Worm (Caenorhabditis elegans) whole organism, young adult: ENCODE measurements around the gene hlh-30.

ENCODE experiments used
- B0336.3 ChIP-seq: fragments of 200-800 bp; sonication (Bioruptor generic); IDR thresholded peaks from 2 replicates; pipeline ENCODE4 v1.3.6; 2022; ENCODE audit warnings: missing genetic modification characterization, missing compliant biosample characterization
- C17E4.6 ChIP-seq: fragments of 200-800 bp; sonication (Bioruptor generic); IDR thresholded peaks from 2 replicates; pipeline ENCODE4 v1.3.6; 2022; ENCODE audit warnings: missing genetic modification reagents, missing genetic modification characterization, missing compliant biosample characterization
- D2030.7 ChIP-seq: fragments of 200-800 bp; sonication (Bioruptor generic); IDR thresholded peaks from 2 replicates; pipeline ENCODE4 v1.3.6; 2022; ENCODE audit warnings: missing genetic modification reagents, missing genetic modification characterization, missing compliant biosample characterization
- F22D6.2 ChIP-seq: sonication (generic microtip); optimal IDR thresholded peaks from 2 replicates; lab custom pipeline; 2016; ENCODE audit warnings: mild to moderate bottlenecking, missing genetic modification characterization, missing compliant biosample characterization
- F39B2.1 ChIP-seq: fragments of 200-800 bp; sonication (Bioruptor generic); IDR thresholded peaks from 2 replicates; pipeline ENCODE4 v1.3.6; 2022; ENCODE audit warnings: missing genetic modification reagents, missing genetic modification characterization, missing compliant biosample characterization
- F49E8.2 ChIP-seq: sonication (generic microtip); optimal IDR thresholded peaks from 3 replicates; lab custom pipeline; 2017; ENCODE audit warnings: missing genetic modification characterization, mild to moderate bottlenecking, missing compliant biosample characterization, antibody characterized with exemption, moderate library complexity; ENCODE audit not compliant: insufficient read depth
- F52B5.7 ChIP-seq: sonication (generic microtip); optimal IDR thresholded peaks from 2 replicates; lab custom pipeline; 2016; ENCODE audit warnings: mild to moderate bottlenecking, missing genetic modification characterization, missing compliant biosample characterization
- F57A8.1 ChIP-seq: fragments of 200-800 bp; sonication (Bioruptor generic); optimal IDR thresholded peaks from 2 replicates; lab custom pipeline; 2018; ENCODE audit warnings: mild to moderate bottlenecking, missing genetic modification characterization, moderate library complexity, missing compliant biosample characterization
- K11D2.4 ChIP-seq: fragments of 200-800 bp; sonication (Bioruptor generic); IDR thresholded peaks from 2 replicates; pipeline ENCODE4 v1.3.6; 2022; ENCODE audit warnings: missing genetic modification reagents, missing genetic modification characterization, missing compliant biosample characterization
- K12H6.12 ChIP-seq: fragments of 200-800 bp; sonication (Bioruptor generic); optimal IDR thresholded peaks from 2 replicates; lab custom pipeline; 2018; ENCODE audit warnings: mild to moderate bottlenecking, missing genetic modification characterization, missing compliant biosample characterization
- T26A5.8 ChIP-seq: sonication (generic microtip); optimal IDR thresholded peaks from 2 replicates; lab custom pipeline; 2016; ENCODE audit warnings: missing genetic modification characterization, missing compliant biosample characterization
- Y53G8AR.9 ChIP-seq: fragments of 200-800 bp; sonication (Bioruptor generic); conservative IDR thresholded peaks from 2 replicates; pipeline ENCODE4 v1.3.6; 2022; ENCODE audit warnings: missing genetic modification reagents, missing genetic modification characterization, missing compliant biosample characterization
- Y56A3A.18 ChIP-seq: fragments of 200-800 bp; sonication (Bioruptor generic); IDR thresholded peaks from 2 replicates; pipeline ENCODE4 v1.3.6; 2022; ENCODE audit warnings: missing genetic modification reagents, missing genetic modification characterization, missing compliant biosample characterization
- Y95B8A.8 ChIP-seq: fragments of 200-800 bp; sonication (Bioruptor generic); IDR thresholded peaks from 2 replicates; pipeline ENCODE4 v1.3.6; 2022; ENCODE audit warnings: missing genetic modification reagents, missing genetic modification characterization, missing compliant biosample characterization
- akir-1 ChIP-seq: fragments of 200-800 bp; sonication (Bioruptor generic); optimal IDR thresholded peaks from 2 replicates; lab custom pipeline; 2018; ENCODE audit warnings: mild to moderate bottlenecking, missing genetic modification characterization, moderate library complexity, missing compliant biosample characterization
- athp-1 ChIP-seq: sonication (generic microtip); optimal IDR thresholded peaks from 2 replicates; lab custom pipeline; 2017; ENCODE audit warnings: mild to moderate bottlenecking, missing genetic modification characterization, missing compliant biosample characterization
- attf-5 ChIP-seq: fragments of 200-800 bp; sonication (Bioruptor generic); optimal IDR thresholded peaks from 2 replicates; lab custom pipeline; 2018; ENCODE audit warnings: mild to moderate bottlenecking, missing genetic modification characterization, missing compliant biosample characterization
- ccch-3 ChIP-seq: fragments of 200-800 bp; sonication (Bioruptor generic); optimal IDR thresholded peaks from 2 replicates; lab custom pipeline; 2018; ENCODE audit warnings: mild to moderate bottlenecking, missing genetic modification characterization, missing compliant biosample characterization
- ceh-58 ChIP-seq: fragments of 200-800 bp; sonication (Bioruptor generic); IDR thresholded peaks from 2 replicates; pipeline ENCODE4 v1.3.6; 2022; ENCODE audit warnings: missing genetic modification characterization, missing compliant biosample characterization
- ceh-79 ChIP-seq: sonication (generic microtip); optimal IDR thresholded peaks from 2 replicates; lab custom pipeline; 2017; ENCODE audit warnings: mild to moderate bottlenecking, missing genetic modification characterization, missing compliant biosample characterization
- chd-7 ChIP-seq: sonication (generic microtip); optimal IDR thresholded peaks from 2 replicates; lab custom pipeline; 2016; ENCODE audit warnings: mild to moderate bottlenecking, missing genetic modification characterization, moderate library complexity, missing compliant biosample characterization
- dox-1 ChIP-seq: fragments of 200-800 bp; sonication (Bioruptor generic); IDR thresholded peaks from 2 replicates; pipeline ENCODE4 v1.3.6; 2022; ENCODE audit warnings: missing genetic modification reagents, missing genetic modification characterization, missing compliant biosample characterization
- egl-18 ChIP-seq: fragments of 200-800 bp; sonication (Bioruptor generic); IDR thresholded peaks from 2 replicates; pipeline ENCODE4 v1.3.6; 2022; ENCODE audit warnings: missing genetic modification reagents, missing genetic modification characterization, missing compliant biosample characterization
- egl-44 ChIP-seq: fragments of 200-800 bp; sonication (Bioruptor generic); IDR thresholded peaks from 2 replicates; pipeline ENCODE4 v1.3.6; 2022; ENCODE audit warnings: missing genetic modification reagents, missing genetic modification characterization, missing compliant biosample characterization
- ets-4 ChIP-seq: fragments of 200-800 bp; sonication (Bioruptor generic); optimal IDR thresholded peaks from 2 replicates; lab custom pipeline; 2018; ENCODE audit warnings: mild to moderate bottlenecking, missing genetic modification characterization, missing compliant biosample characterization
- fkh-3 ChIP-seq: sonication (generic microtip); optimal IDR thresholded peaks from 2 replicates; lab custom pipeline; 2016; ENCODE audit warnings: mild to moderate bottlenecking, missing genetic modification characterization, missing compliant biosample characterization
- hmg-20 ChIP-seq: fragments of 200-800 bp; sonication (Bioruptor generic); IDR thresholded peaks from 2 replicates; pipeline ENCODE4 v1.3.6; 2022; ENCODE audit warnings: missing genetic modification reagents, missing genetic modification characterization, missing compliant biosample characterization
- hsf-1 ChIP-seq: fragments of 200-800 bp; sonication (Bioruptor generic); IDR thresholded peaks from 2 replicates; pipeline ENCODE4 v1.3.6; 2022; ENCODE audit warnings: missing genetic modification reagents, missing genetic modification characterization, missing compliant biosample characterization
- lag-1 ChIP-seq: fragments of 200-800 bp; sonication (Bioruptor generic); IDR thresholded peaks from 2 replicates; pipeline ENCODE4 v1.3.6; 2022; ENCODE audit warnings: missing genetic modification reagents, missing genetic modification characterization, missing compliant biosample characterization
- let-607 ChIP-seq, 2 experiments: fragments of 200-800 bp in 1 of 2; sonication (Bioruptor generic) in 1 of 2; sonication (generic microtip) in 1 of 2; optimal IDR thresholded peaks; 2 replicates each; lab custom pipeline; 2016 to 2018; ENCODE audit warnings: mild to moderate bottlenecking in 2 of 2, missing compliant biosample characterization in 2 of 2, missing genetic modification characterization in 2 of 2, moderate library complexity in 2 of 2, missing genotype in 1 of 2
- lsl-1 ChIP-seq: fragments of 200-800 bp; sonication (Bioruptor generic); optimal IDR thresholded peaks from 2 replicates; lab custom pipeline; 2018; ENCODE audit warnings: mild to moderate bottlenecking, missing genetic modification characterization, moderate library complexity, missing compliant biosample characterization
- madf-8 ChIP-seq: fragments of 200-800 bp; sonication (Bioruptor generic); conservative IDR thresholded peaks from 2 replicates; pipeline ENCODE4 v1.3.6; 2022; ENCODE audit warnings: missing genetic modification reagents, missing genetic modification characterization, missing compliant biosample characterization
- mes-4 ChIP-seq: sonication (generic microtip); optimal IDR thresholded peaks from 2 replicates; lab custom pipeline; 2016; ENCODE audit warnings: missing genotype, missing genetic modification characterization, missing compliant biosample characterization
- mxl-1 ChIP-seq: sonication (generic microtip); optimal IDR thresholded peaks from 2 replicates; lab custom pipeline; 2016; ENCODE audit warnings: missing genetic modification characterization, missing compliant biosample characterization
- nhr-120 ChIP-seq: fragments of 200-800 bp; sonication (Bioruptor generic); IDR thresholded peaks from 2 replicates; pipeline ENCODE4 v1.3.6; 2022; ENCODE audit warnings: missing genetic modification characterization, missing compliant biosample characterization
- nhr-179 ChIP-seq: sonication (generic microtip); optimal IDR thresholded peaks from 2 replicates; lab custom pipeline; 2016; ENCODE audit warnings: mild to moderate bottlenecking, missing genetic modification characterization, missing compliant biosample characterization
- nhr-27 ChIP-seq: fragments of 200-800 bp; sonication (Bioruptor generic); optimal IDR thresholded peaks from 2 replicates; lab custom pipeline; 2018; ENCODE audit warnings: mild to moderate bottlenecking, missing genetic modification characterization, moderate library complexity, missing compliant biosample characterization
- nhr-90 ChIP-seq: sonication (generic microtip); optimal IDR thresholded peaks from 2 replicates; lab custom pipeline; 2016; ENCODE audit warnings: missing genotype, mild to moderate bottlenecking, missing genetic modification characterization, missing compliant biosample characterization
- pbrm-1 ChIP-seq: fragments of 200-800 bp; sonication (Bioruptor generic); IDR thresholded peaks from 2 replicates; pipeline ENCODE4 v1.3.6; 2022; ENCODE audit warnings: missing genetic modification reagents, missing genetic modification characterization, missing compliant biosample characterization
- repo-1 ChIP-seq: sonication (generic microtip); optimal IDR thresholded peaks from 2 replicates; lab custom pipeline; 2017; ENCODE audit warnings: mild to moderate bottlenecking, missing genetic modification characterization, missing compliant biosample characterization
- sdz-38 ChIP-seq: sonication (generic microtip); optimal IDR thresholded peaks from 2 replicates; lab custom pipeline; 2016; ENCODE audit warnings: missing genotype, missing genetic modification characterization, missing compliant biosample characterization
- snpc-3.4 ChIP-seq: sonication (generic microtip); optimal IDR thresholded peaks from 2 replicates; lab custom pipeline; 2017; ENCODE audit warnings: missing genetic modification characterization, mild to moderate bottlenecking, missing compliant biosample characterization, antibody characterized with exemption, moderate library complexity, missing genotype, missing genetic modification reagents
- snpc-4 ChIP-seq, 5 experiments: fragments of 150-350 bp in 1 of 5; sonication (generic microtip) in 4 of 5; optimal IDR thresholded peaks; 2 replicates each; lab custom pipeline; 2014 to 2018; ENCODE audit warnings: missing genetic modification characterization in 5 of 5, missing biosample characterization in 3 of 5, antibody characterized with exemption in 2 of 5, mild to moderate bottlenecking in 2 of 5, missing compliant biosample characterization in 2 of 5, missing genotype in 2 of 5, moderate library complexity in 2 of 5, missing genetic modification reagents in 1 of 5
- sptf-2 ChIP-seq: fragments of 200-800 bp; sonication (Bioruptor generic); optimal IDR thresholded peaks from 2 replicates; lab custom pipeline; 2018; ENCODE audit warnings: mild to moderate bottlenecking, missing genetic modification characterization, missing compliant biosample characterization
- tlf-1 ChIP-seq: fragments of 200-800 bp; sonication (Bioruptor generic); optimal IDR thresholded peaks from 2 replicates; lab custom pipeline; 2018; ENCODE audit warnings: mild to moderate bottlenecking, missing genetic modification characterization, missing compliant biosample characterization
- unc-130 ChIP-seq: sonication (generic microtip); optimal IDR thresholded peaks from 2 replicates; lab custom pipeline; 2016; ENCODE audit warnings: missing genetic modification reagents, missing genetic modification characterization, missing compliant biosample characterization
- ztf-25 ChIP-seq: fragments of 200-800 bp; sonication (Bioruptor generic); IDR thresholded peaks from 2 replicates; pipeline ENCODE4 v1.3.6; 2022; ENCODE audit warnings: missing genetic modification reagents, missing genetic modification characterization, missing compliant biosample characterization
- ztf-6 ChIP-seq: fragments of 200-800 bp; sonication (Bioruptor generic); IDR thresholded peaks from 2 replicates; pipeline ENCODE4 v1.3.6; 2022; ENCODE audit warnings: missing genetic modification reagents, missing genetic modification characterization, missing compliant biosample characterization

hlh-30 gene

DNA sequence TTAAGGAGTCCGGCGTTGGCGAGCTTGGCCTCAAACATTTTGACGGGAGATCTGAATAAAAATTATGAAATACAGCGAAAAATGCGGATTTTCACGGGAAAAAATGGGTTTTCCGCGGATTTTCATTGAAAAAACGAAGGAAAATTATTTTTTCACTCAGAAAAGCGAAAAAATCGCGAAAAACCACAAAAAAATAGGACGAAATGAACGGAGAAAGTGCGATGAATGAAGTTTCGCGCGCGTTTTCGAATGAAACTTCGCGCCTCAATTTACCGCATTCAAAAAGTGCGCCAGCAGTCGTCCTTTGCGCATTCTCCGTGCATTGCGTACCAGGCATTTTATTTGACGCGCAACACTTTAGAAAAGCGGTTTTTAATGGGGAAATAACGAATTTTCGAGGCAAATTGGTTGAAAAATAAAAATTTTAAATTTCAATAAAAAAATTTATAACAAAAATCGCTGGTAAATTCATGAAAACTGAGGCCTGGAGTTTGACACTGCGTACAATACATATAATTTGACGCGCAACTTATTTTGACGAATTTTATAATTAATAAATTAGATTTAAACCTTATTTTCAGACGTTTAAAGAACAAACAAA lies 14.7 kb upstream of the hlh-30 start, which contains the start of gene pcn-1 (continued):
- TF ChIP-seq ztf-6 (peak; percentile 81; the same call in 1 of the 2 replicates), F22D6.2 (tag; lab: Kevin White, UChicago) (peak; percentile 80), akir-1 (GFP tag; lab: Kevin White, UChicago) (no peak), mxl-1 (no peak), lag-1 (GFP tag; lab: Robert Waterston, UW) (no peak), C17E4.6 (GFP tag; lab: Robert Waterston, UW) (peak; percentile 98), nhr-27 (peak; percentile 2), ceh-58 (GFP tag; lab: Robert Waterston, UW) (no peak), unc-130 (peak; percentile 87), let-607 (tag; optimal IDR thresholded peaks at IDR 0.05; lab: Kevin White, UChicago) (peak; percentile 76 to 86), tlf-1 (peak; percentile 98), ccch-3 (GFP tag; lab: Kevin White, UChicago) (peak; percentile 26), madf-8 (GFP tag; lab: Robert Waterston, UW) (peak; percentile 96), nhr-179 (tag; lab: Kevin White, UChicago) (no peak), F39B2.1 (GFP tag; lab: Robert Waterston, UW) (peak; percentile 65; the same call in 1 of the 2 replicates), chd-7 (peak; percentile 89), sdz-38 (tag; lab: Kevin White, UChicago) (no peak), egl-18 (GFP tag; lab: Robert Waterston, UW) (peak; percentile 80), athp-1 (tag; lab: Kevin White, UChicago) (peak; percentile 98), repo-1 (tag; lab: Kevin White, UChicago) (peak; percentile 95), ceh-79 (peak; percentile 41), F49E8.2 (tag; lab: Kevin White, UChicago) (peak; percentile 80), Y95B8A.8 (GFP tag; lab: Robert Waterston, UW) (peak; percentile 92), B0336.3 (peak; percentile 99), snpc-3.4 (tag; lab: Kevin White, UChicago) (peak; percentile 86), lsl-1 (peak; percentile 92), K12H6.12 (tag; lab: Kevin White, UChicago) (peak; percentile 83), F57A8.1 (GFP tag; lab: Kevin White, UChicago) (no peak), D2030.7 (GFP tag; lab: Robert Waterston, UW) (peak; percentile 97), nhr-90 (tag; lab: Kevin White, UChicago) (no peak), Y53G8AR.9 (peak; percentile 98), ets-4 (GFP tag; lab: Kevin White, UChicago) (no peak), K11D2.4 (GFP tag; lab: Robert Waterston, UW) (peak; percentile 93), sptf-2 (GFP tag; lab: Kevin White, UChicago) (no peak), snpc-4 (GFP tag; optimal IDR thresholded peaks at IDR 0.05; lab: Kevin White, UChicago) (peak; percentile 54), snpc-4 (tag; optimal IDR thresholded peaks at IDR 0.05; lab: Kevin White, UChicago) (peak; percentile 38 to 89 (median 78)), fkh-3 (tag; lab: Kevin White, UChicago) (no peak), mes-4 (no peak), F52B5.7 (tag; lab: Kevin White, UChicago) (peak; percentile 24)

- TF ChIP-seq nhr-120 (no peak), attf-5 (no peak), T26A5.8 (no peak), snpc-4 (GFP tag; optimal IDR thresholded peaks at IDR 0.05; lab: Kevin White, UChicago) (no peak), snpc-4 (tag; optimal IDR thresholded peaks at IDR 0.05; lab: Kevin White, UChicago) (peak in 1 of 4 experiments; percentile 33), pbrm-1 (GFP tag; lab: Robert Waterston, UW) (peak; percentile 56), F22D6.2 (tag; lab: Kevin White, UChicago) (no peak), egl-44 (no peak), ztf-25 (GFP tag; lab: Robert Waterston, UW) (peak; percentile 80; the same call in 1 of the 2 replicates), dox-1 (no peak), Y56A3A.18 (GFP tag; lab: Robert Waterston, UW) (no peak), hsf-1 (GFP tag; lab: Robert Waterston, UW) (peak; percentile 74), hmg-20 (GFP tag; lab: Robert Waterston, UW) (0 out of 2 replicates have a peak, but pooled peaks have one; percentile 4), sdz-38 (tag; lab: Kevin White, UChicago) (no peak), mxl-1 (peak; percentile 6)
These were observed 12.9 kb upstream of the hlh-30 start for ce11 chrIV:4047628-4048027.
